Fruit fly (Drosophila melanogaster): ENCODE results near the gene Sirt2.

DNA sequence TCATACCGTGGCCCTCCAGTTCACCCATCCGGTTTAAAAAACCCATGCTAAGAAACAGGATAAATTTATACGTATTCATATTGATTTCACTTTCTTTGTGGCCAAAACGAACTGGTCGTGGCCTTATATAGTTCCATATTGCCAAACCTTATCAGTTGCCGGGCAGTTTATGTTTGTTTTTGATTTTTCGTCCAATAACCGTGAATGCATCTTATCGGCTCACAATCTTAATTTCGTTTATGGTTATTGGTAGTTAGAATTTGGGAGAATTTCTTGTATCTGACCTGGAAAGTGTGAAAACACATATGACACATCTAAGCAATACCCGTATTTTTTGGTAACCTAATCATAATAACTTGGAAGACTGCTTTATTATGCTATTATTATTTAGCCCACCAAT lies 23.4 kb upstream of the Sirt2 start, which contains the start of gene CG4367:
- no peak for TF ChIP-seq CG8478 (optimal IDR thresholded peaks at IDR 0.05)
- no peak for TF ChIP-seq dati (GFP tag; IDR thresholded peaks at IDR 0.05)
- no peak for TF ChIP-seq Ravus (GFP tag; IDR thresholded peaks at IDR 0.05)
- no peak for TF ChIP-seq BEAF-32 (GFP tag; optimal IDR thresholded peaks at IDR 0.05)
- no peak for TF ChIP-seq CG11723 (GFP tag; optimal IDR thresholded peaks at IDR 0.05)
- no peak for TF ChIP-seq wdn (GFP tag; IDR thresholded peaks at IDR 0.05)
- no peak for TF ChIP-seq cad (GFP tag; optimal IDR thresholded peaks at IDR 0.05)
- TF ChIP-seq Mrtf (GFP tag; IDR thresholded peaks at IDR 0.05): no peak
- no peak for TF ChIP-seq sens-2 (GFP tag; IDR thresholded peaks at IDR 0.05)
- TF ChIP-seq crol (GFP tag; IDR thresholded peaks at IDR 0.05): no peak
- no peak for TF ChIP-seq CG2120 (GFP tag; optimal IDR thresholded peaks at IDR 0.05)
